Fruit fly (Drosophila melanogaster) whole organism, embryonic: Measurements from ENCODE around the gene Efhc1.1.

Experiments
- Atf6 ChIP-seq: fragments of 200-800 bp; sonication (Bioruptor generic); IDR thresholded peaks from 2 replicates; pipeline ENCODE4 v1.3.6; 2022; ENCODE audit warnings: missing biosample characterization, missing genetic modification characterization
- Bgb ChIP-seq: fragments of 200-800 bp; sonication (Bioruptor generic); IDR thresholded peaks from 2 replicates; pipeline ENCODE4 v1.3.6; 2022; ENCODE audit warnings: missing biosample characterization, missing genetic modification characterization; ENCODE audit not compliant: partially characterized antibody
- CG10959 ChIP-seq: fragments of 200-800 bp; sonication (Bioruptor generic); IDR thresholded peaks from 2 replicates; pipeline ENCODE4 v1.3.6; 2022; ENCODE audit warnings: missing biosample characterization, missing genetic modification characterization
- CG14860 ChIP-seq: fragments of 200-800 bp; sonication (Bioruptor generic); IDR thresholded peaks from 3 replicates; pipeline ENCODE4 v1.3.6; 2022; ENCODE audit warnings: missing biosample characterization, missing genetic modification characterization; ENCODE audit not compliant: partially characterized antibody
- CG15514 ChIP-seq: fragments of 200-800 bp; sonication (Bioruptor generic); optimal IDR thresholded peaks from 3 replicates; lab custom pipeline; 2017; ENCODE audit warnings: missing biosample characterization, missing genetic modification characterization, mild to moderate bottlenecking, moderate library complexity, missing genetic modification reagents
- CG16813 ChIP-seq: fragments of 200-800 bp; sonication (Bioruptor generic); IDR thresholded peaks from 3 replicates; pipeline ENCODE4 v1.3.6; 2022; ENCODE audit warnings: missing biosample characterization, missing genetic modification characterization; ENCODE audit not compliant: partially characterized antibody
- CG16863 ChIP-seq: fragments of 200-800 bp; sonication (Bioruptor generic); optimal IDR thresholded peaks from 3 replicates; lab custom pipeline; 2016; ENCODE audit warnings: missing biosample characterization, missing genetic modification characterization
- CG17829 ChIP-seq: fragments of 200-800 bp; optimal IDR thresholded peaks from 2 replicates; lab custom pipeline; 2019; ENCODE audit warnings: missing biosample characterization, mild to moderate bottlenecking, missing genetic modification characterization, moderate library complexity
- CG18011 ChIP-seq: fragments of 200-800 bp; sonication (Bioruptor generic); optimal IDR thresholded peaks from 2 replicates; lab custom pipeline; 2017; ENCODE audit warnings: missing biosample characterization, missing genetic modification characterization, mild to moderate bottlenecking, moderate library complexity, missing genotype
- CG18476 ChIP-seq: fragments of 200-800 bp; sonication (Bioruptor generic); optimal IDR thresholded peaks from 2 replicates; lab custom pipeline; 2016; ENCODE audit warnings: missing biosample characterization, mild to moderate bottlenecking, missing genetic modification characterization
- CG2129 ChIP-seq: fragments of 200-800 bp; sonication (Bioruptor generic); IDR thresholded peaks from 2 replicates; pipeline ENCODE4 v1.3.6; 2022; ENCODE audit warnings: missing biosample characterization, missing genetic modification characterization; ENCODE audit not compliant: partially characterized antibody
- CG34224 ChIP-seq: fragments of 200-800 bp; sonication (Bioruptor generic); IDR thresholded peaks from 3 replicates; pipeline ENCODE4 v1.3.6; 2022; ENCODE audit warnings: missing biosample characterization, missing genetic modification characterization; ENCODE audit not compliant: partially characterized antibody
- CG3995 ChIP-seq: fragments of 200-800 bp; sonication (Bioruptor generic); optimal IDR thresholded peaks from 3 replicates; lab custom pipeline; 2016; ENCODE audit warnings: missing biosample characterization, missing genetic modification characterization
- CG4707 ChIP-seq: fragments of 200-800 bp; sonication (Bioruptor generic); optimal IDR thresholded peaks from 2 replicates; lab custom pipeline; 2018; ENCODE audit warnings: missing biosample characterization, mild to moderate bottlenecking, missing genetic modification characterization, moderate library complexity
- CG6791 ChIP-seq: fragments of 200-800 bp; sonication (Bioruptor generic); IDR thresholded peaks from 3 replicates; pipeline ENCODE4 v1.3.6; 2022; ENCODE audit warnings: missing biosample characterization, missing genetic modification characterization; ENCODE audit not compliant: partially characterized antibody
- CG7963 ChIP-seq: fragments of 200-800 bp; sonication (Bioruptor generic); IDR thresholded peaks from 3 replicates; pipeline ENCODE4 v1.3.6; 2022; ENCODE audit warnings: missing biosample characterization, missing genetic modification characterization; ENCODE audit not compliant: partially characterized antibody
- Dad ChIP-seq: fragments of 200-800 bp; sonication (Bioruptor generic); optimal IDR thresholded peaks from 3 replicates; lab custom pipeline; 2016; ENCODE audit warnings: missing biosample characterization, missing genetic modification characterization
- Dll ChIP-seq: fragments of 200-800 bp; sonication (Bioruptor generic); IDR thresholded peaks from 4 replicates; pipeline ENCODE4 v1.3.6; 2022; ENCODE audit warnings: missing biosample characterization, missing genetic modification characterization; ENCODE audit not compliant: partially characterized antibody
- Doc3 ChIP-seq: fragments of 200-800 bp; sonication (Bioruptor generic); IDR thresholded peaks from 3 replicates; pipeline ENCODE4 v1.3.6; 2022; ENCODE audit warnings: missing biosample characterization, missing genetic modification characterization; ENCODE audit not compliant: partially characterized antibody
- Dp ChIP-seq: fragments of 200-800 bp; sonication (Bioruptor generic); optimal IDR thresholded peaks from 2 replicates; lab custom pipeline; 2018; ENCODE audit warnings: missing biosample characterization, mild to moderate bottlenecking, missing genetic modification characterization, moderate library complexity
- Dref ChIP-seq: fragments of 200-800 bp; sonication (Bioruptor generic); IDR thresholded peaks from 2 replicates; pipeline ENCODE4 v1.3.6; 2022; ENCODE audit warnings: missing biosample characterization, missing genetic modification characterization
- HLH4C ChIP-seq: fragments of 200-800 bp; sonication (Bioruptor generic); IDR thresholded peaks from 3 replicates; pipeline ENCODE4 v1.3.6; 2022; ENCODE audit warnings: missing biosample characterization, missing genetic modification characterization; ENCODE audit not compliant: partially characterized antibody
- MBD-R2 ChIP-seq: fragments of 200-800 bp; sonication (Bioruptor generic); IDR thresholded peaks from 2 replicates; pipeline ENCODE4 v1.3.6; 2022; ENCODE audit warnings: missing biosample characterization, missing genetic modification characterization
- MESR4 ChIP-seq: fragments of 200-800 bp; sonication (Bioruptor generic); optimal IDR thresholded peaks from 2 replicates; lab custom pipeline; 2018; ENCODE audit warnings: missing biosample characterization, mild to moderate bottlenecking, missing genetic modification characterization, moderate library complexity
- Myb ChIP-seq: fragments of 200-800 bp; sonication (Bioruptor generic); optimal IDR thresholded peaks from 2 replicates; lab custom pipeline; 2016; ENCODE audit warnings: missing biosample characterization, missing genetic modification characterization
- Opbp ChIP-seq: fragments of 200-800 bp; sonication (Bioruptor generic); IDR thresholded peaks from 3 replicates; pipeline ENCODE4 v1.3.6; 2022; ENCODE audit warnings: missing biosample characterization, missing genetic modification characterization; ENCODE audit not compliant: partially characterized antibody
- Sry-δ ChIP-seq: fragments of 200-800 bp; sonication (Bioruptor generic); optimal IDR thresholded peaks from 2 replicates; lab custom pipeline; 2016; ENCODE audit warnings: missing biosample characterization, missing genetic modification characterization
- YL-1 ChIP-seq: fragments of 200-800 bp; sonication (Bioruptor generic); optimal IDR thresholded peaks from 3 replicates; lab custom pipeline; 2017; ENCODE audit warnings: missing biosample characterization, mild to moderate bottlenecking, missing genetic modification characterization
- amos ChIP-seq: fragments of 200-800 bp; sonication (Bioruptor generic); IDR thresholded peaks from 2 replicates; pipeline ENCODE4 v1.3.6; 2022; ENCODE audit warnings: missing biosample characterization, missing genetic modification characterization; ENCODE audit not compliant: partially characterized antibody
- ato ChIP-seq: fragments of 200-800 bp; sonication (Bioruptor generic); IDR thresholded peaks from 2 replicates; pipeline ENCODE4 v1.3.6; 2022; ENCODE audit warnings: missing biosample characterization, missing genetic modification characterization; ENCODE audit not compliant: partially characterized antibody
- az2 ChIP-seq: fragments of 200-800 bp; sonication (Bioruptor generic); optimal IDR thresholded peaks from 3 replicates; lab custom pipeline; 2016; ENCODE audit warnings: missing biosample characterization, missing genetic modification characterization
- bbx ChIP-seq: fragments of 200-800 bp; sonication (Bioruptor generic); IDR thresholded peaks from 2 replicates; pipeline ENCODE4 v1.3.6; 2022; ENCODE audit warnings: missing biosample characterization, missing genetic modification characterization; ENCODE audit not compliant: partially characterized antibody
- chinmo ChIP-seq: fragments of 200-800 bp; sonication (Bioruptor generic); IDR thresholded peaks from 4 replicates; pipeline ENCODE4 v1.3.6; 2022; ENCODE audit warnings: missing biosample characterization, missing genetic modification characterization; ENCODE audit not compliant: partially characterized antibody
- crp ChIP-seq, 2 experiments: fragments of 200-800 bp; sonication (Bioruptor generic); optimal IDR thresholded peaks; 2 replicates in 1 of 2; 3 replicates in 1 of 2; lab custom pipeline; 2017; ENCODE audit warnings: missing biosample characterization in 2 of 2, missing genetic modification characterization in 2 of 2, mild to moderate bottlenecking in 1 of 2, moderate library complexity in 1 of 2
- grn ChIP-seq: fragments of 200-800 bp; sonication (Bioruptor generic); optimal IDR thresholded peaks from 3 replicates; lab custom pipeline; 2017; ENCODE audit warnings: missing biosample characterization, missing genetic modification characterization
- hb ChIP-seq: fragments of 200-800 bp; sonication (Bioruptor generic); IDR thresholded peaks from 3 replicates; pipeline ENCODE4 v1.3.6; 2022; ENCODE audit warnings: missing biosample characterization, missing genetic modification characterization; ENCODE audit not compliant: partially characterized antibody
- hbn ChIP-seq: fragments of 200-800 bp; sonication (Bioruptor generic); IDR thresholded peaks from 2 replicates; pipeline ENCODE4 v1.3.6; 2022; ENCODE audit warnings: missing biosample characterization, missing genetic modification characterization; ENCODE audit not compliant: partially characterized antibody
- knrl ChIP-seq: fragments of 200-800 bp; sonication (Bioruptor generic); IDR thresholded peaks from 3 replicates; pipeline ENCODE4 v1.3.6; 2022; ENCODE audit warnings: missing biosample characterization, missing genetic modification characterization; ENCODE audit not compliant: partially characterized antibody
- mld ChIP-seq: fragments of 200-800 bp; sonication (Bioruptor generic); IDR thresholded peaks from 3 replicates; pipeline ENCODE4 v1.3.6; 2022; ENCODE audit warnings: missing biosample characterization, missing genetic modification characterization; ENCODE audit not compliant: partially characterized antibody
- nerfin-2 ChIP-seq: fragments of 200-800 bp; sonication (Bioruptor generic); IDR thresholded peaks from 2 replicates; pipeline ENCODE4 v1.3.6; 2022; ENCODE audit warnings: missing biosample characterization, missing genetic modification characterization; ENCODE audit not compliant: partially characterized antibody
- pum ChIP-seq: fragments of 200-800 bp; sonication (Bioruptor generic); optimal IDR thresholded peaks from 2 replicates; lab custom pipeline; 2016; ENCODE audit warnings: missing biosample characterization, missing genetic modification characterization
- pzg ChIP-seq: fragments of 200-800 bp; sonication (Bioruptor generic); optimal IDR thresholded peaks from 3 replicates; lab custom pipeline; 2018; ENCODE audit warnings: missing biosample characterization, mild to moderate bottlenecking, missing genetic modification characterization, moderate library complexity
- sna ChIP-seq: fragments of 200-800 bp; sonication (Bioruptor generic); IDR thresholded peaks from 2 replicates; pipeline ENCODE4 v1.3.6; 2022; ENCODE audit warnings: missing biosample characterization, missing genetic modification characterization; ENCODE audit not compliant: partially characterized antibody
- tna ChIP-seq: fragments of 200-800 bp; sonication (Bioruptor generic); IDR thresholded peaks from 2 replicates; pipeline ENCODE4 v1.3.6; 2022; ENCODE audit warnings: missing biosample characterization, missing genetic modification characterization; ENCODE audit not compliant: partially characterized antibody
- vnd ChIP-seq: fragments of 200-800 bp; sonication (Bioruptor generic); IDR thresholded peaks from 3 replicates; pipeline ENCODE4 v1.3.6; 2022; ENCODE audit warnings: missing biosample characterization, missing genetic modification characterization; ENCODE audit not compliant: partially characterized antibody
- zen2 ChIP-seq: fragments of 200-800 bp; sonication (Bioruptor generic); IDR thresholded peaks from 3 replicates; pipeline ENCODE4 v1.3.6; 2022; ENCODE audit warnings: missing biosample characterization, missing genetic modification characterization; ENCODE audit not compliant: partially characterized antibody

Efhc1.1 gene

DNA sequence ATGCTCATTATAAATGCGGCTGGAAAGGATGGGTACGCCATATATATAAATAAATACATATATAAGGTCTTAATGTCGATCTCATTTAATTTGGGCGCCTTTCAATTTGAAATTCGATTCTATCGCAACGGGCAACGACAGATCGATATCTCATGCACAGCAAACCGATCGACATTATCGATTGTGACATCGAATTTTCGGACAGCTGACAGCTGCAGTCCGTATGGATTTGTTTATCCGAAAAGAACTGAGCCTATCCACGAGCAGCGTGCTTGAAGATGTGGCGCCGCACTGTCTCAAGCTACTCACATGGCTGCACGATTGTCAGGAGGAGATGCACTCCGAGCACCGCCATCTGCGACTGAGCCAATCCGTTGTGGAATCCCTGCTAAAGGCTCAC, 51.5 kb downstream of the Efhc1.1 start, which contains the start of gene CG8191:
TSS of gene CG8191 (plus strand) at position 211 of the 400 bp plus-strand sequence.
- TF ChIP-seq hbn (GFP tag; lab: Robert Waterston, UW), result peak; percentile 69
- peak; percentile 68 for TF ChIP-seq CG16813
- TF ChIP-seq HLH4C, result peak; percentile 82
- TF ChIP-seq mld, result peak; percentile 75; the same call in 2 of the 3 replicates
- TF ChIP-seq tna (GFP tag; lab: Robert Waterston, UW), result peak; percentile 84
- TF ChIP-seq Dll (GFP tag; lab: Robert Waterston, UW), result peak; percentile 74; the same call in 3 of the 4 replicates
- no peak for TF ChIP-seq CG10959 (GFP tag; lab: Robert Waterston, UW)
- TF ChIP-seq sna (GFP tag; lab: Robert Waterston, UW), result peak; percentile 62
- TF ChIP-seq Doc3 (GFP tag; lab: Robert Waterston, UW), result peak; percentile 72
- peak; percentile 6 for TF ChIP-seq CG17829 (tag; lab: Kevin White, UChicago)
- TF ChIP-seq CG34224, result peak; percentile 80
- TF ChIP-seq grn, result no peak
- TF ChIP-seq ato (GFP tag; lab: Robert Waterston, UW), result peak; percentile 82
- TF ChIP-seq CG6791 (GFP tag; lab: Robert Waterston, UW), result peak; percentile 86
- no peak for TF ChIP-seq CG18476 (GFP tag; lab: Kevin White, UChicago)
- no peak for TF ChIP-seq CG16863 (GFP tag; lab: Kevin White, UChicago)
- peak; percentile 82 for TF ChIP-seq Dref (GFP tag; lab: Robert Waterston, UW)
- no peak for TF ChIP-seq Dad (GFP tag; lab: Kevin White, UChicago)
- peak; percentile 84 for TF ChIP-seq bbx (GFP tag; lab: Robert Waterston, UW)
- TF ChIP-seq Atf6, result no peak
- TF ChIP-seq pum (GFP tag; lab: Kevin White, UChicago), result no peak
- no peak for TF ChIP-seq CG4707 (GFP tag; lab: Kevin White, UChicago)
- TF ChIP-seq crp (GFP tag; optimal IDR thresholded peaks at IDR 0.05; lab: Kevin White, UChicago), result peak in 1 of 2 experiments; percentile 82
- peak; percentile 38; the same call in 2 of the 3 replicates for TF ChIP-seq CG14860 (GFP tag; lab: Robert Waterston, UW)
- TF ChIP-seq Dp (GFP tag; lab: Kevin White, UChicago), result peak; percentile 85
- TF ChIP-seq pzg, result peak; percentile 44
- peak; percentile 44; the same call in 2 of the 3 replicates for TF ChIP-seq knrl (GFP tag; lab: Robert Waterston, UW)
- peak; percentile 70 for TF ChIP-seq MBD-R2
- peak; percentile 72 for TF ChIP-seq amos
- peak; percentile 90; the same call in 3 of the 4 replicates for TF ChIP-seq chinmo (GFP tag; lab: Robert Waterston, UW)
- no peak for TF ChIP-seq CG15514
- peak; percentile 78; the same call in 2 of the 3 replicates for TF ChIP-seq Opbp (GFP tag; lab: Robert Waterston, UW)
- TF ChIP-seq zen2, result peak; percentile 86
- peak; percentile 88 for TF ChIP-seq CG3995
- TF ChIP-seq CG2129, result peak; percentile 45; the same call in 1 of the 2 replicates
- TF ChIP-seq Myb (GFP tag; lab: Kevin White, UChicago), result peak; percentile 34
- TF ChIP-seq az2 (GFP tag; lab: Kevin White, UChicago), result no peak
- peak; percentile 73 for TF ChIP-seq Bgb (GFP tag; lab: Robert Waterston, UW)
- peak; percentile 59; the same call in 1 of the 3 replicates for TF ChIP-seq hb (GFP tag; lab: Robert Waterston, UW)
- peak; percentile 61; the same call in 1 of the 3 replicates for TF ChIP-seq CG7963
- peak; percentile 23 for TF ChIP-seq YL-1 (GFP tag; lab: Kevin White, UChicago)
- TF ChIP-seq Sry-δ (GFP tag; lab: Kevin White, UChicago), result peak; percentile 32
- TF ChIP-seq vnd (GFP tag; lab: Robert Waterston, UW), result peak; percentile 61; the same call in 2 of the 3 replicates
- no peak for TF ChIP-seq CG18011 (GFP tag; lab: Kevin White, UChicago)
- peak; percentile 50 for TF ChIP-seq MESR4 (GFP tag; lab: Kevin White, UChicago)
- TF ChIP-seq nerfin-2 (GFP tag; lab: Robert Waterston, UW), result peak; percentile 73
